Worm (Caenorhabditis elegans) whole organism, L4 larva: ENCODE measurements around the gene M01E10.3.

Source experiments
- aha-1 ChIP-seq: fragments of 150-350 bp; peaks from one replicate; lab custom pipeline; 2014; ENCODE audit warnings: missing biosample characterization, missing genetic modification characterization
- ama-1 ChIP-seq: fragments of 150-350 bp; optimal IDR thresholded peaks from 2 replicates; lab custom pipeline; 2014; ENCODE audit warnings: inconsistent platforms, mixed read lengths
- ces-1 ChIP-seq: fragments of 150-350 bp; sonication (generic microtip); optimal IDR thresholded peaks from 4 replicates; lab custom pipeline; 2014; ENCODE audit warnings: missing biosample characterization, missing genetic modification reagents, missing genetic modification characterization
- egl-27 ChIP-seq: sonication (generic microtip); optimal IDR thresholded peaks from 3 replicates; lab custom pipeline; 2017; ENCODE audit warnings: missing biosample characterization, missing genetic modification reagents, missing genetic modification characterization
- lin-13 ChIP-seq: fragments of 150-350 bp; optimal IDR thresholded peaks from 2 replicates; lab custom pipeline; 2014; ENCODE audit warnings: missing biosample characterization, missing genetic modification reagents, missing genetic modification characterization
- lin-29 ChIP-seq: fragments of 200-800 bp; sonication (Bioruptor generic); IDR thresholded peaks from 2 replicates; pipeline ENCODE4 v1.3.6; 2022; ENCODE audit warnings: missing genetic modification reagents, missing genetic modification characterization, missing compliant biosample characterization
- lir-3 ChIP-seq: sonication (generic microtip); optimal IDR thresholded peaks from 2 replicates; lab custom pipeline; 2016; ENCODE audit warnings: mild to moderate bottlenecking, missing genetic modification characterization, missing compliant biosample characterization
- nhr-237 ChIP-seq: sonication (generic microtip); optimal IDR thresholded peaks from 2 replicates; lab custom pipeline; 2017; ENCODE audit warnings: missing biosample characterization, missing genetic modification characterization
- zag-1 ChIP-seq: fragments of 150-350 bp; optimal IDR thresholded peaks from 2 replicates; lab custom pipeline; 2014; ENCODE audit warnings: missing biosample characterization, missing genetic modification characterization

ce11 chrIII:2021495-2021894, 32.5 kb downstream of the M01E10.3 start, which contains the start of gene ckr-2:
- TF ChIP-seq aha-1 (tag; lab: Kevin White, UChicago) = no peak
- no peak for TF ChIP-seq lin-29 (GFP tag; lab: Robert Waterston, UW)
- no peak for TF ChIP-seq zag-1 (tag; lab: Kevin White, UChicago)
- TF ChIP-seq lir-3 (tag; lab: Kevin White, UChicago) = no peak
- TF ChIP-seq ces-1 (GFP tag; lab: Kevin White, UChicago) = no peak
- TF ChIP-seq ama-1 (lab: Kevin White, UChicago) = no peak
- no peak for TF ChIP-seq nhr-237 (tag; lab: Kevin White, UChicago)
- no peak for TF ChIP-seq lin-13
- TF ChIP-seq egl-27 (tag; lab: Kevin White, UChicago) = no peak
